Worm (Caenorhabditis elegans) whole organism, late embryonic: ENCODE data around the gene C44C1.6.

Experiments used
- C08G9.2 ChIP-seq: sonication (generic microtip); optimal IDR thresholded peaks from 2 replicates; lab custom pipeline; 2016; ENCODE audit warnings: mild to moderate bottlenecking, missing genetic modification characterization, moderate library complexity, missing compliant biosample characterization
- C38D4.7 ChIP-seq: fragments of 200-800 bp; sonication (Bioruptor generic); optimal IDR thresholded peaks from 2 replicates; lab custom pipeline; 2018; ENCODE audit warnings: mild to moderate bottlenecking, missing genetic modification characterization, moderate library complexity, missing compliant biosample characterization
- F13H6.1 ChIP-seq: sonication (generic microtip); optimal IDR thresholded peaks from 2 replicates; lab custom pipeline; 2016; ENCODE audit warnings: missing genetic modification characterization, missing compliant biosample characterization
- K02D7.2 ChIP-seq: sonication (generic microtip); optimal IDR thresholded peaks from 2 replicates; lab custom pipeline; 2017; ENCODE audit warnings: mild to moderate bottlenecking, missing genetic modification characterization, missing compliant biosample characterization
- K09A11.1 ChIP-seq: sonication (generic microtip); optimal IDR thresholded peaks from 2 replicates; lab custom pipeline; 2017; ENCODE audit warnings: antibody characterized with exemption, mild to moderate bottlenecking, missing genetic modification characterization, missing compliant biosample characterization; ENCODE audit not compliant: insufficient read depth
- Y22D7AL.16 ChIP-seq: sonication (generic microtip); optimal IDR thresholded peaks from 2 replicates; lab custom pipeline; 2016; ENCODE audit warnings: missing genetic modification characterization, missing compliant biosample characterization
- ahr-1 ChIP-seq: sonication (generic microtip); optimal IDR thresholded peaks from 2 replicates; lab custom pipeline; 2016; ENCODE audit warnings: missing genetic modification characterization, missing compliant biosample characterization
- ama-1 ChIP-seq: fragments of 150-350 bp; optimal IDR thresholded peaks from 2 replicates; lab custom pipeline; 2014
- ceh-14 ChIP-seq: sonication (generic microtip); optimal IDR thresholded peaks from 2 replicates; lab custom pipeline; 2016; ENCODE audit warnings: missing genotype, missing genetic modification characterization, missing compliant biosample characterization
- ceh-18 ChIP-seq: sonication (generic microtip); optimal IDR thresholded peaks from 2 replicates; lab custom pipeline; 2016; ENCODE audit warnings: missing genetic modification characterization, missing compliant biosample characterization
- ceh-19 ChIP-seq: fragments of 200-800 bp; sonication (Bioruptor generic); optimal IDR thresholded peaks from 2 replicates; lab custom pipeline; 2018; ENCODE audit warnings: mild to moderate bottlenecking, missing genetic modification characterization, missing compliant biosample characterization
- ceh-2 ChIP-seq: sonication (generic microtip); optimal IDR thresholded peaks from 2 replicates; lab custom pipeline; 2016; ENCODE audit warnings: missing genotype, missing genetic modification characterization, missing compliant biosample characterization
- ceh-22 ChIP-seq: sonication (generic microtip); optimal IDR thresholded peaks from 2 replicates; lab custom pipeline; 2017; ENCODE audit warnings: missing biosample characterization, missing genetic modification characterization
- ceh-24 ChIP-seq: sonication (generic microtip); optimal IDR thresholded peaks from 2 replicates; lab custom pipeline; 2016; ENCODE audit warnings: mild to moderate bottlenecking, missing genetic modification characterization, missing compliant biosample characterization
- ceh-31 ChIP-seq: sonication (generic microtip); optimal IDR thresholded peaks from 2 replicates; lab custom pipeline; 2016; ENCODE audit warnings: missing genetic modification characterization, missing compliant biosample characterization
- ceh-45 ChIP-seq: fragments of 200-800 bp; sonication (Bioruptor generic); IDR thresholded peaks from 2 replicates; pipeline ENCODE4 v1.3.6; 2022; ENCODE audit warnings: missing genetic modification reagents, missing genetic modification characterization, missing compliant biosample characterization
- che-1 ChIP-seq: sonication (generic microtip); optimal IDR thresholded peaks from 2 replicates; lab custom pipeline; 2016; ENCODE audit warnings: mild to moderate bottlenecking, missing genetic modification characterization, missing compliant biosample characterization
- dve-1 ChIP-seq: sonication (generic microtip); optimal IDR thresholded peaks from 2 replicates; lab custom pipeline; 2017; ENCODE audit warnings: antibody characterized with exemption, mild to moderate bottlenecking, missing genetic modification characterization, missing compliant biosample characterization
- elt-2 ChIP-seq: sonication (generic microtip); optimal IDR thresholded peaks from 2 replicates; lab custom pipeline; 2016; ENCODE audit warnings: missing genetic modification reagents, missing genetic modification characterization, missing compliant biosample characterization
- ets-4 ChIP-seq: sonication (generic microtip); optimal IDR thresholded peaks from 2 replicates; lab custom pipeline; 2016; ENCODE audit warnings: missing genetic modification characterization, missing compliant biosample characterization
- fkh-6 ChIP-seq: sonication (generic microtip); optimal IDR thresholded peaks from 2 replicates; lab custom pipeline; 2016; ENCODE audit warnings: missing genetic modification characterization, missing compliant biosample characterization
- gmeb-2 ChIP-seq: sonication (generic microtip); optimal IDR thresholded peaks from 2 replicates; lab custom pipeline; 2016; ENCODE audit warnings: missing genetic modification characterization, inconsistent platforms, missing compliant biosample characterization
- hlh-6 ChIP-seq: sonication (generic microtip); optimal IDR thresholded peaks from 2 replicates; lab custom pipeline; 2016; ENCODE audit warnings: missing genotype, missing genetic modification characterization, missing compliant biosample characterization
- mec-3 ChIP-seq: sonication (generic microtip); optimal IDR thresholded peaks from 2 replicates; lab custom pipeline; 2016; ENCODE audit warnings: borderline replicate concordance, missing genetic modification characterization, missing compliant biosample characterization
- nfya-1 ChIP-seq: sonication (generic microtip); optimal IDR thresholded peaks from 2 replicates; lab custom pipeline; 2017; ENCODE audit warnings: missing genetic modification characterization, mild to moderate bottlenecking, missing compliant biosample characterization, antibody characterized with exemption, moderate library complexity
- nhr-11 ChIP-seq: fragments of 150-350 bp; optimal IDR thresholded peaks from 2 replicates; lab custom pipeline; 2014; ENCODE audit warnings: missing biosample characterization, missing genetic modification characterization
- nhr-232 ChIP-seq: sonication (generic microtip); optimal IDR thresholded peaks from 2 replicates; lab custom pipeline; 2016; ENCODE audit warnings: missing genetic modification characterization, missing compliant biosample characterization
- npax-4 ChIP-seq: sonication (generic microtip); optimal IDR thresholded peaks from 2 replicates; lab custom pipeline; 2016; ENCODE audit warnings: missing genetic modification characterization, missing compliant biosample characterization
- pha-2 ChIP-seq: sonication (generic microtip); optimal IDR thresholded peaks from 2 replicates; lab custom pipeline; 2017; ENCODE audit warnings: mild to moderate bottlenecking, missing genetic modification characterization, missing compliant biosample characterization
- pha-4 ChIP-seq: fragments of 150-350 bp; optimal IDR thresholded peaks from 2 replicates; lab custom pipeline; 2018; ENCODE audit warnings: missing biosample characterization, missing genetic modification reagents, missing genetic modification characterization
- pros-1 ChIP-seq: fragments of 150-350 bp; optimal IDR thresholded peaks from 2 replicates; lab custom pipeline; 2014; ENCODE audit warnings: missing biosample characterization, missing genetic modification reagents, missing genetic modification characterization
- ref-2 ChIP-seq: sonication (generic microtip); optimal IDR thresholded peaks from 2 replicates; lab custom pipeline; 2016; ENCODE audit warnings: missing genetic modification characterization, missing compliant biosample characterization
- rnt-1 ChIP-seq: sonication (generic microtip); optimal IDR thresholded peaks from 2 replicates; lab custom pipeline; 2016; ENCODE audit warnings: missing genetic modification characterization, missing compliant biosample characterization
- sox-2 ChIP-seq: fragments of 200-800 bp; sonication (Bioruptor generic); IDR thresholded peaks from 2 replicates; pipeline ENCODE4 v1.3.6; 2022; ENCODE audit warnings: missing genetic modification reagents, missing genetic modification characterization, missing compliant biosample characterization
- sox-4 ChIP-seq: sonication (generic microtip); optimal IDR thresholded peaks from 2 replicates; lab custom pipeline; 2017; ENCODE audit warnings: mild to moderate bottlenecking, missing genetic modification characterization, inconsistent platforms, missing compliant biosample characterization
- tbx-2 ChIP-seq: sonication (generic microtip); optimal IDR thresholded peaks from 2 replicates; lab custom pipeline; 2016; ENCODE audit warnings: missing genetic modification characterization, missing compliant biosample characterization
- ttx-3 ChIP-seq: sonication (generic microtip); optimal IDR thresholded peaks from 2 replicates; lab custom pipeline; 2016; ENCODE audit warnings: missing genetic modification reagents, missing genetic modification characterization, missing compliant biosample characterization
- unc-3 ChIP-seq, 2 experiments: fragments of 200-800 bp in 1 of 2; sonication (Bioruptor generic) in 1 of 2; sonication (generic microtip) in 1 of 2; conservative IDR thresholded peaks in 1 of 2; optimal IDR thresholded peaks in 1 of 2; 2 replicates each; pipeline versions ENCODE4 v1.3.6 to Lab custom; 2016 to 2022; ENCODE audit warnings: missing compliant biosample characterization in 2 of 2, missing genetic modification characterization in 2 of 2, missing genetic modification reagents in 1 of 2
- unc-42 ChIP-seq: sonication (generic microtip); optimal IDR thresholded peaks from 2 replicates; lab custom pipeline; 2016; ENCODE audit warnings: missing genotype, missing genetic modification characterization, missing compliant biosample characterization
- unc-55 ChIP-seq: sonication (generic microtip); optimal IDR thresholded peaks from 2 replicates; lab custom pipeline; 2017; ENCODE audit warnings: missing biosample characterization, missing genetic modification reagents, missing genetic modification characterization

Gene C44C1.6

DNA sequence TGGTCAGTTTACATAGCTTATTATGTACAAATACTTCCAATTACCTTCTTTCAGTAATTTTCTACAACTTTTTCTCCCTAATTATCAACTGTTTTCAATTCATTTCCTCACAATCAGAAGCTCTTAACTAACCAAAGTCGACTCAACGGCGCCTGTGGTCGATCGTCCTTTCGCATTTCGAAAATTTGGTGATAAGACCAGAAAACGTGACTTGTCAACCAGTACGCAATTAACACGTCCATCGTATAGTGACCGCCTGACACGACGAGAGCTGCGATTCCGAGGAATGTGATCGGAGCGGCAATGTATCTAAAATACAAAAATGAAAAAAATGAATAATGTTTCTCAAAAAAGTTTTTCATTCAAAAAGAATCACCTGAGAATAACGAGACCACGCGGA lies 24.4 kb downstream of the C44C1.6 start:
- no peak for TF ChIP-seq Y22D7AL.16 (tag; lab: Kevin White, UChicago)
- TF ChIP-seq, all 69 proteins: peak for 0

DNA sequence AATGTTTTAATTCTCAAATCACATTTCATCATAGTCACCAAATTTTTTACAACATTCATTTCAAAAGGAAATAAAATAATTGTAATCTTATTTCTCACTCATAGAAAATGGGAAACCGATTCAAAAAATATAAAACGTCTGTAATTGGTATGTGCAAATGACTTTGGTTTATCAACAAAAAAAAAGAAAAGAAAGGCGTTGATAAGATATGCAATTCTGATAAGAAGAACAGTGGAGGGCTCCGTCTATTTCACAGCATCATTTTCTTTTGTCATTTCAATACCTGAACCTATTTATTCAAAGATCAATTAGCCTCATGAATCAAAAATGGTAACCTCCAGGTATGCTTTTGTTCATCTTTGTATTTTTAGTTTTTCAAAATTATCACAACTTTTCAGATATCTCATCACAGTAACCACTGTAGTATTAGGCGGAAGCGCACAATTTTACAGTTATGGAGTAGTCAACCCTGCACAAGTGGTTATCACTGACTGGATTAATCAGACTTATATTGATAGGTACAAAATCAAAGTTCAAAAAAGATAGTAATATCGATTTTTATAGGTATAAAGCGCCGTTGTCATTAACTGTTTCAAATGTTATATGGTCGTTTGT lies 31.7 kb downstream of the C44C1.6 start, which contains the start of gene F53H8.3:
Gene F53H8.3, plus strand, starts transcription at position 275 of the 615 bp plus-strand sequence.
- no peak for TF ChIP-seq ceh-45 (GFP tag; lab: Robert Waterston, UW)
- peak; percentile 94 for TF ChIP-seq elt-2 (tag; lab: Kevin White, UChicago)
- TF ChIP-seq fkh-6 (tag; lab: Kevin White, UChicago) = no peak
- no peak for TF ChIP-seq ama-1 (lab: Kevin White, UChicago)
- TF ChIP-seq pha-2 (tag; lab: Kevin White, UChicago) = no peak

DNA sequence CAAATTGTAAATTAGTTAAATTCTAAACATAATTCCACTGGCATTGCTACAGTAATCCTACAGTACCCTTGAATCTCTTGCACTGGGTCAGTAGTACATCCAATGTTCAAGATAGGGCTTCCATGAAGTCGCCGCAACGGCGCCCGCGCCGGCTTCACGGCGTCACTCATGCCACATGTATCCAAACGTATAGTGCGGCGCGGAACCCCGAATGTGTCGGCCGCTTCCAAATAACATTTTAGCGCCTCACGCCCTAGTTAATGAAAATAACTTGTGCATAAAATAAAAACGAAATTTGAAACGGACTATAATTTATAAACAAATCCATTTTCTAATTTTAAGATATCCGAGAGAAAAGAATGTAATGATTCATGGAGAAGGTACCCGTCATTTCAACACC lies 34.1 kb downstream of the C44C1.6 start:
- TF ChIP-seq nhr-11 (tag; lab: Kevin White, UChicago) (no peak), ceh-14 (tag; lab: Kevin White, UChicago) (no peak), F13H6.1 (no peak), Y22D7AL.16 (tag; lab: Kevin White, UChicago) (no peak), K09A11.1 (no peak), hlh-6 (tag; lab: Kevin White, UChicago) (no peak), ceh-22 (no peak), unc-42 (tag; lab: Kevin White, UChicago) (no peak), mec-3 (tag; lab: Kevin White, UChicago) (no peak), gmeb-2 (tag; lab: Kevin White, UChicago) (no peak), fkh-6 (tag; lab: Kevin White, UChicago) (no peak), npax-4 (tag; lab: Kevin White, UChicago) (no peak), pha-4 (no peak), dve-1 (tag; lab: Kevin White, UChicago) (no peak), C08G9.2 (tag; lab: Kevin White, UChicago) (no peak), pros-1 (tag; lab: Kevin White, UChicago) (no peak), sox-2 (GFP tag; lab: Robert Waterston, UW) (no peak), rnt-1 (tag; lab: Kevin White, UChicago) (no peak), ceh-24 (tag; lab: Kevin White, UChicago) (no peak)
- TF ChIP-seq, all 69 proteins: peak for 0

DNA sequence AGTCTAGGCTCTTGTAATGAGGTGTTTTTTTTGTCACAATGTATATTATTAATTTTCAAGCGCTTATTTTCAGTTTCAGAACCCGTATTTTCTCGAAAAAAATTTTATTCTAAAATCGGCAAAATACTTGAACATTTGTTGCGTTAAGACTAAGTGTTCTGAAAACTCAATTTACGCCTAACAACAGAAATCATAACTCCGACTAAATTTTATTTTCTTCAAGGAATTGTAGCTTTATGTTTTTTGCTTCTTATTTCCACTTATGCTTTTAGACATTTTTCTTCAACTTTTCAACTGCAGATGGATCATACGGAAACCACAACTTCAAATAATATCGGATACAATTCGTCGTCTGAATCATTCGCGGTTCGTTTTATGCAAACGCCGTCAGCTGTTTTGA lies 36.6 kb downstream of the C44C1.6 start, which contains the start of gene F35H12.1:
Gene F35H12.1, plus strand, starts transcription at position 301 of the 400 bp plus-strand sequence.
- TF ChIP-seq C08G9.2 (tag; lab: Kevin White, UChicago) = no peak
- no peak for TF ChIP-seq unc-3 (GFP tag; conservative IDR thresholded peaks at IDR 0.05; lab: Robert Waterston, UW)
- no peak for TF ChIP-seq unc-3 (tag; optimal IDR thresholded peaks at IDR 0.05; lab: Kevin White, UChicago)
- no peak for TF ChIP-seq ceh-31
- TF ChIP-seq nfya-1 (tag; lab: Kevin White, UChicago) = no peak

DNA sequence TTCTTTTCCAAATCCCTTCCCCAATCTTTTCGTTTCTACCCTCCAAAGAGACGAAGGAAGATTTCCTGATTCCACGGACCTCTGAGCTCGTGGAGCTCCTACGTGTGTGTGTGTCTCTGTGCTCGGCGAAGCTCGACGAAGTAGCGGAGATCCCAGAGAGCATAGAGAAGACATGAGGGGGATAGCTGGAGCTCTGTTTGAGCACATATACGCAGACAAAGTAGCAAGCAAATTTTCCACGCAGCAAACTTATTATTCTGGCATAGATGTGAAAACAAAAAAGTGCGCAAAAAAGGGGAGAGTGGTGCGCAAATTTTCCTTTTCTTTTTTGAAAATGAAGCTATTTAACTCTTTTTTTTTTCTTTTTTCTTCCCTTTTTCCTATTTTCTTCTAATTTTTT lies 37.2 kb downstream of the C44C1.6 start:
- TF ChIP-seq ref-2 (tag; lab: Kevin White, UChicago) = no peak
- peak; percentile 2 for TF ChIP-seq ceh-19 (GFP tag; lab: Kevin White, UChicago)
- peak; percentile 19 for TF ChIP-seq ceh-18 (tag; lab: Kevin White, UChicago)
- no peak for TF ChIP-seq ahr-1 (tag; lab: Kevin White, UChicago)
- TF ChIP-seq K02D7.2 (tag; lab: Kevin White, UChicago) = no peak
- TF ChIP-seq ets-4 (tag; lab: Kevin White, UChicago) = no peak
- no peak for TF ChIP-seq che-1 (tag; lab: Kevin White, UChicago)
- TF ChIP-seq ceh-14 (tag; lab: Kevin White, UChicago) = peak; percentile 58
- TF ChIP-seq unc-42 (tag; lab: Kevin White, UChicago) = peak; percentile 77
- no peak for TF ChIP-seq unc-55
- no peak for TF ChIP-seq nhr-232 (tag; lab: Kevin White, UChicago)
- no peak for TF ChIP-seq sox-4 (tag; lab: Kevin White, UChicago)
- TF ChIP-seq nfya-1 (tag; lab: Kevin White, UChicago) = peak; percentile 35
- peak; percentile 23 for TF ChIP-seq tbx-2 (tag; lab: Kevin White, UChicago)
- TF ChIP-seq Y22D7AL.16 (tag; lab: Kevin White, UChicago) = no peak
- no peak for TF ChIP-seq pros-1 (tag; lab: Kevin White, UChicago)
- no peak for TF ChIP-seq rnt-1 (tag; lab: Kevin White, UChicago)
- no peak for TF ChIP-seq mec-3 (tag; lab: Kevin White, UChicago)
- no peak for TF ChIP-seq C38D4.7
- no peak for TF ChIP-seq ceh-2
- TF ChIP-seq pha-4 = no peak
- peak; percentile 65 for TF ChIP-seq ceh-31
- no peak for TF ChIP-seq ttx-3 (tag; lab: Kevin White, UChicago)
- TF ChIP-seq, all 69 proteins: peak for 7
